Worm (Caenorhabditis elegans): ENCODE results near the gene T12A7.2.

Gene T12A7.2

DNA sequence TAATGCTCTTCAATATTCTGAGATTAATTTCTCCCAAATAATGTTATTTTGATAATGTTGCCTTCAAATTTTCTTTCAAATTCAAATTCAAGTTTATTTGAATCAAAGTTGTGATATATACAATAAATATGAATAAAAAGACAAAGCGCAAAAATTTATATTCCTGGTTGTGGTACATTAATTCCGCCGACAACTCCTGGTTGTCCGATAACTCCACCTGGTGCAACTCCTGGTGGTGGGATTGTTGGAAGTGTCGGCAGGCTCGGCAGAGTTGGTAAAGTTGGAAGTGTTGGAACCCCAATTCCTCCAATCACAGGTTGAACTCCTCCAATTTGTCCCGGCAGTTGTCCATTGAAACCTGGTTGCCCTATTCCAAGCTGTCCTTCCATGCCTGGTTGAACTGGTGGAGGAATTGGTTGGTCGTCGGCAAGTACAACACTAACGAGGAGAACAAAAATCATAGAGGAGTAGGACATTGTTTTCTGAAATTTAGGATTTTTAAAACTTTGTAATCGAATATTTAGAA is 22.8 kb downstream of the T12A7.2 start, which contains the start of gene K01A6.7:
Gene K01A6.7, minus strand, starts transcription at position 476 of the 526 bp plus-strand sequence.
- TF ChIP-seq ceh-14 (tag; optimal IDR thresholded peaks at IDR 0.05) (no peak), pha-2 (tag; optimal IDR thresholded peaks at IDR 0.05) (no peak), ceh-30 (tag; optimal IDR thresholded peaks at IDR 0.05) (no peak)

DNA sequence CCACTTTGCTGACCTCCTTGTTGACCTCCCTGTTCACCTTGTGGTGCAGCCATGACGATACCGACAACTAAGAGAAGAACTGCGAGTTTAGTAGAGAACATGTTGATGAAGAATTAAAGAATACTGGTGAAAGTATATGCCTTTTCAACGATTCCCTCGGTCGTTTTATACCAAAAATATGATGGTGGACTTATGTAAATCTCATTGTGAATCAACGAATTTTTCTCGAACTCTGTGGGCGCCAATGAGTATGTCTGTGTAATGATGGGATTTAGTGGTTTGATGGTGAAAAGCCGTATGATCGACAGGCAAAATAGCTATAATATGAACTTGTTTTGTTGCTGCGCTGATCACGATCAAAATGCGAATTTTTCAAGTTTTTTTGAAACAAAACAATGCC is 23.6 kb downstream of the T12A7.2 start, which contains the start of gene K01A6.8:
Gene K01A6.8, minus strand, starts transcription at position 101 of the 400 bp plus-strand sequence.
- TF ChIP-seq che-1 (tag; optimal IDR thresholded peaks at IDR 0.05), result no peak
- no peak for TF ChIP-seq ceh-22 (tag; optimal IDR thresholded peaks at IDR 0.05)
- TF ChIP-seq sdc-2 (tag; optimal IDR thresholded peaks at IDR 0.05), result no peak
- TF ChIP-seq gmeb-2 (tag; optimal IDR thresholded peaks at IDR 0.05), result no peak
- no peak for TF ChIP-seq dve-1 (tag; optimal IDR thresholded peaks at IDR 0.05)
- no peak for TF ChIP-seq C38D4.7 (GFP tag; optimal IDR thresholded peaks at IDR 0.05)
- TF ChIP-seq hlh-8 (tag; optimal IDR thresholded peaks at IDR 0.05), result no peak
- TF ChIP-seq ceh-31 (tag; optimal IDR thresholded peaks at IDR 0.05), result no peak
- TF ChIP-seq lim-6 (tag; optimal IDR thresholded peaks at IDR 0.05), result no peak
- TF ChIP-seq ref-2 (tag; optimal IDR thresholded peaks at IDR 0.05), result no peak
- TF ChIP-seq tbx-2 (tag; optimal IDR thresholded peaks at IDR 0.05), result no peak
- TF ChIP-seq ztf-16 (tag; optimal IDR thresholded peaks at IDR 0.05), result no peak
- TF ChIP-seq unc-3 (GFP tag; conservative IDR thresholded peaks at IDR 0.05), result no peak
- TF ChIP-seq unc-3 (tag; optimal IDR thresholded peaks at IDR 0.05), result no peak
- TF ChIP-seq rnt-1 (tag; optimal IDR thresholded peaks at IDR 0.05), result no peak
- TF ChIP-seq nhr-232 (tag; optimal IDR thresholded peaks at IDR 0.05), result no peak
- no peak for TF ChIP-seq ceh-14 (tag; optimal IDR thresholded peaks at IDR 0.05)
- TF ChIP-seq unc-42 (tag; optimal IDR thresholded peaks at IDR 0.05), result no peak
- no peak for TF ChIP-seq ama-1 (optimal IDR thresholded peaks at IDR 0.05)
- no peak for TF ChIP-seq fkh-6 (tag; optimal IDR thresholded peaks at IDR 0.05)
- TF ChIP-seq dmd-4 (tag; optimal IDR thresholded peaks at IDR 0.05; ENCODE audit: borderline replicate concordance), result no peak

DNA sequence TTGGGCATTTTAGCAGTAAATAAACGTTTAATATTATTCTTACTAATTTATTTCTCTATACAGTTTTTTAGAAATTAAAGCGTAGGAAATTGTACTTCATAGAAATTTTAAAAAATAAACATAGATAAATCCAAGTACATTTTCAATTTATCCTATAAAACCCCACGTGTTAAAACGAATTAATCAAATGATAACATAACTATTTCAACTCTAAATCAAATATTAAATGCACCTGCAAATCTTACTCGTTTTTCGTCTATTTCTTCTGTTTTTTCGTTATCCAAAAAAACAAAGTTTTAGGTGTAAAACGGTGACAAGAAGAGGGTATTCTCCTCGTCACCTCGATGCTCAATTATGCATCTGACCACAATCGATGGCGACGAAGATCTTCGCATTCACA is 25.9 kb downstream of the T12A7.2 start, which contains the start of gene K01A6.6:
Gene K01A6.6, plus strand, starts transcription at position 301 of the 400 bp plus-strand sequence.
- no peak for TF ChIP-seq ceh-2 (tag; optimal IDR thresholded peaks at IDR 0.05)
- no peak for TF ChIP-seq syd-9 (tag; optimal IDR thresholded peaks at IDR 0.05)
- no peak for TF ChIP-seq hlh-13 (GFP tag; optimal IDR thresholded peaks at IDR 0.05)
- no peak for TF ChIP-seq ahr-1 (tag; optimal IDR thresholded peaks at IDR 0.05)
- TF ChIP-seq ceh-34 (tag; optimal IDR thresholded peaks at IDR 0.05), result no peak
- TF ChIP-seq odd-2 (tag; optimal IDR thresholded peaks at IDR 0.05), result no peak
- TF ChIP-seq K02D7.2 (tag; optimal IDR thresholded peaks at IDR 0.05), result no peak
- no peak for TF ChIP-seq ztf-16 (tag; optimal IDR thresholded peaks at IDR 0.05)
- no peak for TF ChIP-seq ets-4 (tag; optimal IDR thresholded peaks at IDR 0.05)
- TF ChIP-seq lin-11 (tag; optimal IDR thresholded peaks at IDR 0.05), result no peak

DNA sequence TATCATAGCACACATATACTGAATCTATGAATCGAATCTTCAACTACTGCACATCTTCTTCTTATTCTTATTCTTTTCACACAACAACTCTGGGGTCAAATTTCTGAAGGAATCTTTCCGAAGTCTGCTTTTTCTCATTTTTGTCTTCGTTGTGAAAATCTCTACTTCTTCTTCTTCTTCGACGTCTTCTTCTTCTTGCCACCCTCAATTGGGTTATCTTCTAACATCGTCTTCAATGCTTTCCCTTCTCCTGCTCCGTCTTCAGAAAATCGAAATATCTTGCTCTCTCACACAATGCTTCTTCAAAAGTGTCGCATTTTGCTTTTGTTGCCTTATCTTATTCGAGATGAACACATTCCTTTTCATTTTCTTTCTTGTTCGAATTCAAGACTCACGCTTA is 37.7 kb downstream of the T12A7.2 start:
- TF ChIP-seq ceh-31 (tag; optimal IDR thresholded peaks at IDR 0.05) (no peak), unc-42 (tag; optimal IDR thresholded peaks at IDR 0.05) (peak; percentile 86)

DNA sequence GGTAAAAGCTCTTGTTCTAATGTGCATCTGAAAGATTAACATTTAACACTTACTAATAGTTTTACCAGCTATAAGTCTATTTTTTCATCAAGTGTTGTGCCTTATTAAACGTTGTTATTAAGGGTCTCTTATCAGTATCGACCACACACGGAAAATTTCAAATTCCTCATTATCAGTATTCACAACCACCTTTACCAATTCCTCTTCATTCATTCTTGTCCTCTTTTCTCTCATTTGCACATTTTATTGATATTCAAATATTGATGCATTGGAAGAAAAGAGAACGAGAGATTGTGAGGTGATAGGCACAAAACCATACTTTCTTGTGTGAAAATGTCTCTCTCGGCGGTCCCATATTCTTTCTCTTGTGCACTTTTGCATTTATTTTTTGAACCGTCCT is 39.0 kb downstream of the T12A7.2 start:
- TF ChIP-seq elt-2 (tag; optimal IDR thresholded peaks at IDR 0.05), result peak; percentile 31
- TF ChIP-seq unc-86 (tag; optimal IDR thresholded peaks at IDR 0.05), result no peak

DNA sequence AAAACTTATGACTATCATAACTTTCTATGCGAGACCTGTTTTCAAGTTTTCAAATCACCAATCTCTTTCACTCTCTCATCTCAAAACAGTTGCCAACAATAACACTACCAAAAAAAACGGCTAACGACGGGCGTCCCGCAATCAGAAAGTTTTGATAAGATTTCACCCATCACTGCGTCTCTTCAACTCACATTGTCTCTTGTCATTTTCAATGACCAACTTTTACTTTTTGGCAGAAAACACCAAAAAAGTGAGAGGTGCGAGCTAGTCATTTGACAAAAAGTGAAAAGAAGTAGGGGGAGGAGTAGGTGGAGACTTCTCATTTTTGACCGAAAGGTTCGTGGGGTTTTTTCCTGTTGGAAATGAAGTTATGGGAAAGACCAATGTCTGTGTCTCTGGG is 42.3 kb downstream of the T12A7.2 start:
- TF ChIP-seq sox-4 (tag; optimal IDR thresholded peaks at IDR 0.05) (no peak), F13H6.1 (tag; optimal IDR thresholded peaks at IDR 0.05) (no peak), pros-1 (tag; optimal IDR thresholded peaks at IDR 0.05) (no peak), ahr-1 (tag; optimal IDR thresholded peaks at IDR 0.05) (no peak), tbx-7 (tag; optimal IDR thresholded peaks at IDR 0.05) (no peak), K09A11.1 (tag; optimal IDR thresholded peaks at IDR 0.05; ENCODE audit: insufficient read depth) (no peak), lin-11 (tag; optimal IDR thresholded peaks at IDR 0.05) (no peak), ceh-6 (GFP tag; optimal IDR thresholded peaks at IDR 0.05) (no peak), hlh-30 (tag; optimal IDR thresholded peaks at IDR 0.05; ENCODE audit: insufficient read depth) (no peak), unc-42 (tag; optimal IDR thresholded peaks at IDR 0.05) (no peak), che-1 (tag; optimal IDR thresholded peaks at IDR 0.05) (no peak)

Data from whole organism, late embryonic.